Worm (Caenorhabditis elegans) whole organism, late embryonic: Measurements from ENCODE around the gene F49F1.2.

Experiments
- C08G9.2 ChIP-seq: sonication (generic microtip); optimal IDR thresholded peaks from 2 replicates; lab custom pipeline; 2016; ENCODE audit warnings: mild to moderate bottlenecking, missing genetic modification characterization, moderate library complexity, missing compliant biosample characterization
- C38D4.7 ChIP-seq: fragments of 200-800 bp; sonication (Bioruptor generic); optimal IDR thresholded peaks from 2 replicates; lab custom pipeline; 2018; ENCODE audit warnings: mild to moderate bottlenecking, missing genetic modification characterization, moderate library complexity, missing compliant biosample characterization
- K02D7.2 ChIP-seq: sonication (generic microtip); optimal IDR thresholded peaks from 2 replicates; lab custom pipeline; 2017; ENCODE audit warnings: mild to moderate bottlenecking, missing genetic modification characterization, missing compliant biosample characterization
- K09A11.1 ChIP-seq: sonication (generic microtip); optimal IDR thresholded peaks from 2 replicates; lab custom pipeline; 2017; ENCODE audit warnings: antibody characterized with exemption, mild to moderate bottlenecking, missing genetic modification characterization, missing compliant biosample characterization; ENCODE audit not compliant: insufficient read depth
- ahr-1 ChIP-seq: sonication (generic microtip); optimal IDR thresholded peaks from 2 replicates; lab custom pipeline; 2016; ENCODE audit warnings: missing genetic modification characterization, missing compliant biosample characterization
- ama-1 ChIP-seq: fragments of 150-350 bp; optimal IDR thresholded peaks from 2 replicates; lab custom pipeline; 2014
- ceh-14 ChIP-seq: sonication (generic microtip); optimal IDR thresholded peaks from 2 replicates; lab custom pipeline; 2016; ENCODE audit warnings: missing genotype, missing genetic modification characterization, missing compliant biosample characterization
- ceh-19 ChIP-seq: fragments of 200-800 bp; sonication (Bioruptor generic); optimal IDR thresholded peaks from 2 replicates; lab custom pipeline; 2018; ENCODE audit warnings: mild to moderate bottlenecking, missing genetic modification characterization, missing compliant biosample characterization
- ceh-2 ChIP-seq: sonication (generic microtip); optimal IDR thresholded peaks from 2 replicates; lab custom pipeline; 2016; ENCODE audit warnings: missing genotype, missing genetic modification characterization, missing compliant biosample characterization
- ceh-22 ChIP-seq: sonication (generic microtip); optimal IDR thresholded peaks from 2 replicates; lab custom pipeline; 2017; ENCODE audit warnings: missing biosample characterization, missing genetic modification characterization
- ceh-31 ChIP-seq: sonication (generic microtip); optimal IDR thresholded peaks from 2 replicates; lab custom pipeline; 2016; ENCODE audit warnings: missing genetic modification characterization, missing compliant biosample characterization
- ceh-34 ChIP-seq: sonication (generic microtip); optimal IDR thresholded peaks from 2 replicates; lab custom pipeline; 2016; ENCODE audit warnings: mild to moderate bottlenecking, missing genetic modification characterization, missing compliant biosample characterization
- ceh-45 ChIP-seq: fragments of 200-800 bp; sonication (Bioruptor generic); IDR thresholded peaks from 2 replicates; pipeline ENCODE4 v1.3.6; 2022; ENCODE audit warnings: missing genetic modification reagents, missing genetic modification characterization, missing compliant biosample characterization
- ceh-6 ChIP-seq: fragments of 200-800 bp; sonication (Bioruptor generic); optimal IDR thresholded peaks from 2 replicates; lab custom pipeline; 2018; ENCODE audit warnings: mild to moderate bottlenecking, missing genetic modification characterization, missing compliant biosample characterization
- dve-1 ChIP-seq: sonication (generic microtip); optimal IDR thresholded peaks from 2 replicates; lab custom pipeline; 2017; ENCODE audit warnings: antibody characterized with exemption, mild to moderate bottlenecking, missing genetic modification characterization, missing compliant biosample characterization
- eyg-1 ChIP-seq: sonication (generic microtip); optimal IDR thresholded peaks from 2 replicates; lab custom pipeline; 2016; ENCODE audit warnings: missing genotype, missing genetic modification characterization, missing compliant biosample characterization
- fax-1 ChIP-seq: sonication (generic microtip); optimal IDR thresholded peaks from 2 replicates; lab custom pipeline; 2016; ENCODE audit warnings: missing genotype, missing genetic modification characterization, missing compliant biosample characterization
- fkh-10 ChIP-seq: fragments of 150-350 bp; optimal IDR thresholded peaks from 2 replicates; lab custom pipeline; 2014; ENCODE audit warnings: missing biosample characterization, missing genetic modification reagents, missing genetic modification characterization
- fkh-6 ChIP-seq: sonication (generic microtip); optimal IDR thresholded peaks from 2 replicates; lab custom pipeline; 2016; ENCODE audit warnings: missing genetic modification characterization, missing compliant biosample characterization
- gmeb-2 ChIP-seq: sonication (generic microtip); optimal IDR thresholded peaks from 2 replicates; lab custom pipeline; 2016; ENCODE audit warnings: missing genetic modification characterization, inconsistent platforms, missing compliant biosample characterization
- mec-3 ChIP-seq: sonication (generic microtip); optimal IDR thresholded peaks from 2 replicates; lab custom pipeline; 2016; ENCODE audit warnings: borderline replicate concordance, missing genetic modification characterization, missing compliant biosample characterization
- nfya-1 ChIP-seq: sonication (generic microtip); optimal IDR thresholded peaks from 2 replicates; lab custom pipeline; 2017; ENCODE audit warnings: missing genetic modification characterization, mild to moderate bottlenecking, missing compliant biosample characterization, antibody characterized with exemption, moderate library complexity
- nhr-11 ChIP-seq: fragments of 150-350 bp; optimal IDR thresholded peaks from 2 replicates; lab custom pipeline; 2014; ENCODE audit warnings: missing biosample characterization, missing genetic modification characterization
- nhr-232 ChIP-seq: sonication (generic microtip); optimal IDR thresholded peaks from 2 replicates; lab custom pipeline; 2016; ENCODE audit warnings: missing genetic modification characterization, missing compliant biosample characterization
- npax-4 ChIP-seq: sonication (generic microtip); optimal IDR thresholded peaks from 2 replicates; lab custom pipeline; 2016; ENCODE audit warnings: missing genetic modification characterization, missing compliant biosample characterization
- pqm-1 ChIP-seq: sonication (generic microtip); optimal IDR thresholded peaks from 2 replicates; lab custom pipeline; 2016; ENCODE audit warnings: missing genetic modification characterization, missing compliant biosample characterization
- sox-2 ChIP-seq: fragments of 200-800 bp; sonication (Bioruptor generic); IDR thresholded peaks from 2 replicates; pipeline ENCODE4 v1.3.6; 2022; ENCODE audit warnings: missing genetic modification reagents, missing genetic modification characterization, missing compliant biosample characterization
- syd-9 ChIP-seq: sonication (generic microtip); optimal IDR thresholded peaks from 2 replicates; lab custom pipeline; 2016; ENCODE audit warnings: mild to moderate bottlenecking, missing genetic modification characterization, moderate library complexity, missing compliant biosample characterization
- tbx-7 ChIP-seq: sonication (generic microtip); optimal IDR thresholded peaks from 2 replicates; lab custom pipeline; 2016; ENCODE audit warnings: missing genotype, missing genetic modification characterization, missing compliant biosample characterization
- unc-3 ChIP-seq, 2 experiments: fragments of 200-800 bp in 1 of 2; sonication (Bioruptor generic) in 1 of 2; sonication (generic microtip) in 1 of 2; conservative IDR thresholded peaks in 1 of 2; optimal IDR thresholded peaks in 1 of 2; 2 replicates each; pipeline versions ENCODE4 v1.3.6 to Lab custom; 2016 to 2022; ENCODE audit warnings: missing compliant biosample characterization in 2 of 2, missing genetic modification characterization in 2 of 2, missing genetic modification reagents in 1 of 2
- unc-86 ChIP-seq: sonication (generic microtip); optimal IDR thresholded peaks from 2 replicates; lab custom pipeline; 2016; ENCODE audit warnings: missing genetic modification characterization, missing compliant biosample characterization
- zip-5 ChIP-seq: sonication (generic microtip); optimal IDR thresholded peaks from 2 replicates; lab custom pipeline; 2016; ENCODE audit warnings: missing genetic modification characterization, missing compliant biosample characterization

F49F1.2 gene

ce11 chrIV:4099773-4100172, 16.0 kb upstream of the F49F1.2 start:
- TF ChIP-seq nhr-11 (no peak), fkh-10 (GFP tag; lab: Kevin White, UChicago) (no peak), fax-1 (tag; lab: Kevin White, UChicago) (no peak), C38D4.7 (GFP tag; lab: Kevin White, UChicago) (no peak)

ce11 chrIV:4102720-4103119, 13.0 kb upstream of the F49F1.2 start, which contains the start of gene ubc-1:
Gene ubc-1, plus strand, starts transcription at chrIV:4103020.
- TF ChIP-seq unc-86 (tag; lab: Kevin White, UChicago) (no peak), ceh-31 (tag; lab: Kevin White, UChicago) (no peak), nhr-232 (tag; lab: Kevin White, UChicago) (no peak), ceh-45 (GFP tag; lab: Robert Waterston, UW) (no peak), sox-2 (GFP tag; lab: Robert Waterston, UW) (no peak)

DNA sequence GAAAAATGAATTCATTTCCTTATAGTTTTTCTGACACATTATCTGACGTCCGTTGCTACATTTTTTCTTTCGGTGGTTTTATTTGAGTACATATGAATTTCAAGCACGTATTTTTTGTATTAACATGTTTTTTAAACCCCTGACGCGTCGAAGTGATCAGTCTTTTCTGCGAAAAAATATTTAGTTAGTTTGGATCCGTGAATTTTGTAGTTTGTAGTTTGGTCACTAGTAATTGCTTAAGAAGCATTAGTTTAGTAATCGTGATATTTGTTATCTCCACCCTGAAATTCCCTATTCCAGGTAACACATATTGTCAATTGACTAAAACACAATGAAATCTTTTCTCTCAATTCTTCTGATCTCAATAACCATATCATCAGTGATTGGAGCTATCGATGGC, 7.0 kb upstream of the F49F1.2 start, which contains the start of gene C35B1.7:
TSS of gene C35B1.7 (plus strand) at position 301 of the 400 bp plus-strand sequence.
- TF ChIP-seq ceh-22 (no peak), unc-3 (GFP tag; conservative IDR thresholded peaks at IDR 0.05; lab: Robert Waterston, UW) (no peak), unc-3 (tag; optimal IDR thresholded peaks at IDR 0.05; lab: Kevin White, UChicago) (no peak), npax-4 (tag; lab: Kevin White, UChicago) (no peak), K02D7.2 (tag; lab: Kevin White, UChicago) (no peak), zip-5 (tag; lab: Kevin White, UChicago) (no peak), ceh-45 (GFP tag; lab: Robert Waterston, UW) (no peak)
- TF ChIP-seq, all 69 proteins: peak for 0

- no peak for TF ChIP-seq K09A11.1 (tag; lab: Kevin White, UChicago)
Observed at ce11 chrIV:4112387-4112786, 3.4 kb upstream of the F49F1.2 start, which contains the start of gene F49F1.14. Gene F49F1.14, minus strand, starts transcription at chrIV:4112487.

ce11 chrIV:4114526-4114925, 1.2 kb upstream of the F49F1.2 start, which contains the start of gene F49F1.15:
Gene F49F1.15, minus strand, starts transcription at chrIV:4114626.
- no peak for TF ChIP-seq nhr-11
- no peak for TF ChIP-seq ceh-6 (GFP tag; lab: Kevin White, UChicago)
- TF ChIP-seq dve-1 (tag; lab: Kevin White, UChicago), result no peak
- TF ChIP-seq mec-3, result no peak
- TF ChIP-seq pqm-1 (tag; lab: Kevin White, UChicago), result no peak
- no peak for TF ChIP-seq tbx-7
- no peak for TF ChIP-seq ceh-22
- no peak for TF ChIP-seq ceh-45 (GFP tag; lab: Robert Waterston, UW)
- no peak for TF ChIP-seq unc-86 (tag; lab: Kevin White, UChicago)
- TF ChIP-seq fax-1 (tag; lab: Kevin White, UChicago), result no peak
- TF ChIP-seq unc-3 (GFP tag; conservative IDR thresholded peaks at IDR 0.05; lab: Robert Waterston, UW), result no peak
- TF ChIP-seq unc-3 (tag; optimal IDR thresholded peaks at IDR 0.05; lab: Kevin White, UChicago), result no peak
- no peak for TF ChIP-seq ceh-14 (tag; lab: Kevin White, UChicago)
- TF ChIP-seq ahr-1 (tag; lab: Kevin White, UChicago), result no peak
- TF ChIP-seq ceh-34 (tag; lab: Kevin White, UChicago), result no peak
- no peak for TF ChIP-seq ama-1
- TF ChIP-seq, all 69 proteins: peak for 0

ce11 chrIV:4117432-4117831, 1.7 kb downstream of the F49F1.2 start, which contains the start of gene drd-50:
Gene drd-50, plus strand, starts transcription at chrIV:4117732.
- no peak for TF ChIP-seq K02D7.2 (tag; lab: Kevin White, UChicago)
- no peak for TF ChIP-seq eyg-1
- TF ChIP-seq nfya-1 (tag; lab: Kevin White, UChicago), result no peak
- no peak for TF ChIP-seq ceh-2 (tag; lab: Kevin White, UChicago)
- no peak for TF ChIP-seq C08G9.2 (tag; lab: Kevin White, UChicago)
- TF ChIP-seq pqm-1 (tag; lab: Kevin White, UChicago), result no peak
- no peak for TF ChIP-seq ceh-31 (tag; lab: Kevin White, UChicago)
- no peak for TF ChIP-seq npax-4 (tag; lab: Kevin White, UChicago)
- TF ChIP-seq K09A11.1 (tag; lab: Kevin White, UChicago), result no peak
- no peak for TF ChIP-seq ceh-6 (GFP tag; lab: Kevin White, UChicago)
- TF ChIP-seq fkh-10 (GFP tag; lab: Kevin White, UChicago), result no peak
- no peak for TF ChIP-seq nhr-232 (tag; lab: Kevin White, UChicago)
- TF ChIP-seq gmeb-2 (tag; lab: Kevin White, UChicago), result no peak
- TF ChIP-seq syd-9 (tag; lab: Kevin White, UChicago), result no peak
- no peak for TF ChIP-seq ceh-19 (GFP tag; lab: Kevin White, UChicago)
- TF ChIP-seq fkh-6 (tag; lab: Kevin White, UChicago), result no peak
- TF ChIP-seq, all 69 proteins: peak for 0
